Worm (Caenorhabditis elegans): ENCODE results near the gene F32H5.3.

ce11 chrV:13389454-13389853, 30.3 kb downstream of the F32H5.3 start:
- no peak for TF ChIP-seq lsy-2 (tag; optimal IDR thresholded peaks at IDR 0.05)
- TF ChIP-seq nhr-28 (tag; optimal IDR thresholded peaks at IDR 0.05) = no peak
- no peak for TF ChIP-seq elt-3 (tag; optimal IDR thresholded peaks at IDR 0.05)
- no peak for TF ChIP-seq ztf-11 (tag; optimal IDR thresholded peaks at IDR 0.05)
- no peak for TF ChIP-seq unc-62 (GFP tag; optimal IDR thresholded peaks at IDR 0.05)
- TF ChIP-seq mab-5 (tag; optimal IDR thresholded peaks at IDR 0.05) = no peak
- TF ChIP-seq elt-1 (tag; optimal IDR thresholded peaks at IDR 0.05; ENCODE audit: borderline replicate concordance, insufficient read depth) = peak; percentile 78
- TF ChIP-seq nhr-237 (tag; optimal IDR thresholded peaks at IDR 0.05) = no peak
- no peak for TF ChIP-seq unc-39 (tag; optimal IDR thresholded peaks at IDR 0.05)
- no peak for TF ChIP-seq nhr-12 (tag; optimal IDR thresholded peaks at IDR 0.05)

Measured in whole organism, mixed stage, embryonic.